Fruit fly (Drosophila melanogaster): Measurements from ENCODE around the gene Tom20.

DNA sequence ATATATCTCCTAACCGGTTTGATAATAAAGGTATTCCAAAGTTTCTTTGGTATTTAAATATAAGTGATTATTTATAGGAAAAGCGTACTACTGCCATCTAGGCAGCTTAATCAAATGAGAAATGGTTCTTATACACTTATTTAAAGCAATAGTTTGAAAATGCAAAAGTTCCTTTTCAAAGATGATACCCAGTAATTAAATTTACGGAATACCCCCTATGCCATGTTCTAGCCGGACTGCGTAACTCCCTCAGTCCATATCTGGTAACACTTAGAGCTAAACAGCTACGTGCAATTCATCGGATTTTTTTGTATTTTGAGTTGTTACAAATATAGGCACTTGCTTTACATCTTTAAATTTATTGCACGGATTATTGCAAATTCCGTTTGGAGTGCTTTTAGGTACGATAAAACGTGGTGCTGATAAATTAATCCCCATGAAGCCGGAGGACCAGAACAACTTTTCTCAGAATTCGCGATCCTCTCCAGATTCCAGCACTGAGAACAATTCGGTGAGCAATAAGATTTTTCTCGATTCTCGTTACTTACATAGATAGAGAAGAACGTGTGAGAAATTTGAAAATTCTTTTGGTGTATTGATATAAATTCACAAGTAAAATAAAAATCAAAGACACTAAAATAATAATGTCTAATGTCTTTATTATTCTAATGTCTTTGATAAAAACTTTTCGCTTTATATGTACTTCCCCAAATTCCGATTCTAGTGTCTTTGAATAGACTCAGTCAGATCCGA, 2.2 kb downstream of the Tom20 start, which contains the start of gene CG7668:
- TF ChIP-seq CG8478 (optimal IDR thresholded peaks at IDR 0.05) (no peak), CTCF (optimal IDR thresholded peaks at IDR 0.05) (no peak)
